Worm (Caenorhabditis elegans) whole organism, young adult: ENCODE data around the gene fbxa-67.

ENCODE experiments used
- C06A6.2 ChIP-seq: fragments of 200-800 bp; sonication (Bioruptor generic); conservative IDR thresholded peaks from 2 replicates; pipeline ENCODE4 v1.3.6; 2022; ENCODE audit warnings: missing genetic modification characterization, missing compliant biosample characterization
- F22D6.2 ChIP-seq: sonication (generic microtip); optimal IDR thresholded peaks from 2 replicates; lab custom pipeline; 2016; ENCODE audit warnings: mild to moderate bottlenecking, missing genetic modification characterization, missing compliant biosample characterization
- F23B12.7 ChIP-seq: sonication (generic microtip); optimal IDR thresholded peaks from 2 replicates; lab custom pipeline; 2017; ENCODE audit warnings: missing genetic modification characterization, mild to moderate bottlenecking, missing compliant biosample characterization, antibody characterized with exemption, moderate library complexity; ENCODE audit not compliant: insufficient read depth
- K12H6.12 ChIP-seq: fragments of 200-800 bp; sonication (Bioruptor generic); optimal IDR thresholded peaks from 2 replicates; lab custom pipeline; 2018; ENCODE audit warnings: mild to moderate bottlenecking, missing genetic modification characterization, missing compliant biosample characterization
- T07F8.4 ChIP-seq: sonication (generic microtip); optimal IDR thresholded peaks from 2 replicates; lab custom pipeline; 2016; ENCODE audit warnings: mild to moderate bottlenecking, missing genetic modification characterization, moderate library complexity, missing compliant biosample characterization
- Y53F4B.3 ChIP-seq: fragments of 200-800 bp; sonication (Bioruptor generic); IDR thresholded peaks from 2 replicates; pipeline ENCODE4 v1.3.6; 2022; ENCODE audit warnings: missing genetic modification reagents, missing genetic modification characterization, missing compliant biosample characterization
- atf-7 ChIP-seq: sonication (generic microtip); optimal IDR thresholded peaks from 2 replicates; lab custom pipeline; 2017; ENCODE audit warnings: mild to moderate bottlenecking, missing genetic modification characterization, missing compliant biosample characterization
- attf-6 ChIP-seq: fragments of 200-800 bp; sonication (Bioruptor generic); IDR thresholded peaks from 2 replicates; pipeline ENCODE4 v1.3.6; 2022; ENCODE audit warnings: missing genetic modification reagents, missing genetic modification characterization, missing compliant biosample characterization
- cebp-1 ChIP-seq, 2 experiments: fragments of 200-800 bp in 1 of 2; sonication (Bioruptor generic) in 1 of 2; sonication (generic microtip) in 1 of 2; IDR thresholded peaks in 1 of 2; optimal IDR thresholded peaks in 1 of 2; 2 replicates each; pipeline versions ENCODE4 v1.3.6 to Lab custom; 2017 to 2022; ENCODE audit warnings: missing compliant biosample characterization in 2 of 2, missing genetic modification characterization in 2 of 2, mild to moderate bottlenecking in 1 of 2, missing genetic modification reagents in 1 of 2, moderate library complexity in 1 of 2
- ceh-91 ChIP-seq: fragments of 200-800 bp; sonication (Bioruptor generic); IDR thresholded peaks from 2 replicates; pipeline ENCODE4 v1.3.6; 2022; ENCODE audit warnings: missing genetic modification reagents, missing genetic modification characterization, missing compliant biosample characterization
- die-1 ChIP-seq: sonication (generic microtip); optimal IDR thresholded peaks from 2 replicates; lab custom pipeline; 2016; ENCODE audit warnings: missing genotype, mild to moderate bottlenecking, missing genetic modification characterization, missing compliant biosample characterization
- hmg-1.2 ChIP-seq: fragments of 200-800 bp; sonication (Bioruptor generic); IDR thresholded peaks from 2 replicates; pipeline ENCODE4 v1.3.6; 2022; ENCODE audit warnings: missing genetic modification reagents, missing genetic modification characterization, missing compliant biosample characterization
- hmg-20 ChIP-seq: fragments of 200-800 bp; sonication (Bioruptor generic); IDR thresholded peaks from 2 replicates; pipeline ENCODE4 v1.3.6; 2022; ENCODE audit warnings: missing genetic modification reagents, missing genetic modification characterization, missing compliant biosample characterization
- lag-1 ChIP-seq: fragments of 200-800 bp; sonication (Bioruptor generic); IDR thresholded peaks from 2 replicates; pipeline ENCODE4 v1.3.6; 2022; ENCODE audit warnings: missing genetic modification reagents, missing genetic modification characterization, missing compliant biosample characterization
- lin-40 ChIP-seq: sonication (generic microtip); optimal IDR thresholded peaks from 2 replicates; lab custom pipeline; 2016; ENCODE audit warnings: missing genetic modification characterization, mild to moderate bottlenecking, missing compliant biosample characterization, missing genotype, missing genetic modification reagents
- madf-10 ChIP-seq: sonication (generic microtip); optimal IDR thresholded peaks from 2 replicates; lab custom pipeline; 2016; ENCODE audit warnings: mild to moderate bottlenecking, missing genetic modification characterization, missing compliant biosample characterization
- madf-3 ChIP-seq: fragments of 200-800 bp; sonication (Bioruptor generic); IDR thresholded peaks from 2 replicates; pipeline ENCODE4 v1.3.6; 2022; ENCODE audit warnings: missing genetic modification reagents, missing genetic modification characterization, missing compliant biosample characterization
- madf-8 ChIP-seq: fragments of 200-800 bp; sonication (Bioruptor generic); conservative IDR thresholded peaks from 2 replicates; pipeline ENCODE4 v1.3.6; 2022; ENCODE audit warnings: missing genetic modification reagents, missing genetic modification characterization, missing compliant biosample characterization
- mel-28 ChIP-seq: sonication (generic microtip); optimal IDR thresholded peaks from 2 replicates; lab custom pipeline; 2016; ENCODE audit warnings: borderline replicate concordance, mild to moderate bottlenecking, missing genetic modification characterization, missing compliant biosample characterization
- nfya-1 ChIP-seq: sonication (generic microtip); optimal IDR thresholded peaks from 2 replicates; lab custom pipeline; 2017; ENCODE audit warnings: antibody characterized with exemption, missing compliant biosample characterization, missing genetic modification characterization, borderline replicate concordance; ENCODE audit not compliant: insufficient read depth
- pha-4 ChIP-seq: fragments of 150-350 bp; sonication (generic microtip); optimal IDR thresholded peaks from 2 replicates; lab custom pipeline; 2014; ENCODE audit warnings: missing biosample characterization, missing genetic modification reagents, missing genetic modification characterization
- rec-8 ChIP-seq, 2 experiments: sonication (generic microtip); optimal IDR thresholded peaks; 2 replicates each; lab custom pipeline; 2016; ENCODE audit warnings: mild to moderate bottlenecking in 2 of 2, missing genetic modification characterization in 2 of 2, missing genetic modification reagents in 2 of 2, missing genotype in 2 of 2, missing biosample characterization in 1 of 2, missing compliant biosample characterization in 1 of 2, moderate library complexity in 1 of 2
- repo-1 ChIP-seq: sonication (generic microtip); optimal IDR thresholded peaks from 2 replicates; lab custom pipeline; 2017; ENCODE audit warnings: mild to moderate bottlenecking, missing genetic modification characterization, missing compliant biosample characterization
- sdz-38 ChIP-seq: sonication (generic microtip); optimal IDR thresholded peaks from 2 replicates; lab custom pipeline; 2016; ENCODE audit warnings: missing genotype, missing genetic modification characterization, missing compliant biosample characterization
- sea-2 ChIP-seq: fragments of 200-800 bp; sonication (Bioruptor generic); IDR thresholded peaks from 2 replicates; pipeline ENCODE4 v1.3.6; 2022; ENCODE audit warnings: missing genetic modification characterization, missing compliant biosample characterization
- snpc-1.3 ChIP-seq: sonication (generic microtip); optimal IDR thresholded peaks from 2 replicates; lab custom pipeline; 2017; ENCODE audit warnings: missing genetic modification characterization, mild to moderate bottlenecking, missing compliant biosample characterization, antibody characterized with exemption, moderate library complexity, missing genotype, missing genetic modification reagents; ENCODE audit not compliant: insufficient read depth
- snpc-3.4 ChIP-seq: sonication (generic microtip); optimal IDR thresholded peaks from 2 replicates; lab custom pipeline; 2017; ENCODE audit warnings: missing genetic modification characterization, mild to moderate bottlenecking, missing compliant biosample characterization, antibody characterized with exemption, moderate library complexity, missing genotype, missing genetic modification reagents
- sptf-2 ChIP-seq: fragments of 200-800 bp; sonication (Bioruptor generic); optimal IDR thresholded peaks from 2 replicates; lab custom pipeline; 2018; ENCODE audit warnings: mild to moderate bottlenecking, missing genetic modification characterization, missing compliant biosample characterization
- tbx-9 ChIP-seq: sonication (generic microtip); optimal IDR thresholded peaks from 2 replicates; lab custom pipeline; 2016; ENCODE audit warnings: borderline replicate concordance, missing genetic modification characterization, inconsistent platforms, missing compliant biosample characterization
- tlf-1 ChIP-seq: fragments of 200-800 bp; sonication (Bioruptor generic); optimal IDR thresholded peaks from 2 replicates; lab custom pipeline; 2018; ENCODE audit warnings: mild to moderate bottlenecking, missing genetic modification characterization, missing compliant biosample characterization
- zim-3 ChIP-seq: sonication (generic microtip); optimal IDR thresholded peaks from 2 replicates; lab custom pipeline; 2017; ENCODE audit warnings: mild to moderate bottlenecking, missing genetic modification characterization, moderate library complexity, missing compliant biosample characterization
- ztf-22 ChIP-seq: fragments of 200-800 bp; sonication (Bioruptor generic); optimal IDR thresholded peaks from 2 replicates; lab custom pipeline; 2018; ENCODE audit warnings: mild to moderate bottlenecking, missing genetic modification characterization, moderate library complexity, missing compliant biosample characterization

Gene fbxa-67

DNA sequence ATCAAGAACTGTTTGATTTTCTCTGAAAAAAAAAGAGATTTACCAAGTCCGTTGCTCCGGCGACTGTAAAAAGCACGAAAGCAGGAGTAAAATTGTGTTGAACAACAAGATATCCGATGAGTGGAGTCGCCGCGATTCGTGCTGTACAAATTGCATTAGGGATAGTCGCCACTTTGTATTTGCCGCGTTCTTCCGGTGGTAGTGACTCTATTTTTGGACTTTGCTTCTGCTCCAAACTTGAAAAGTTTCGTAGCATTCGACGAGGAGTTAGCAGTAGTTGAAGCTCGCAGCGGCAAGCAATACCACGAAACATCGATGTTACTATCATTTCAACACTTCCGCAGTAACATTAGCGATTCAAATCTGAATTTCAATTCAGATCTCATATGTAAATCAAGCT is 40.9 kb downstream of the fbxa-67 start, which contains the start of gene crls-1 (continued):
- TF ChIP-seq K12H6.12 (tag; lab: Kevin White, UChicago) (no peak), attf-6 (GFP tag; lab: Robert Waterston, UW) (no peak), snpc-1.3 (no peak), sptf-2 (GFP tag; lab: Kevin White, UChicago) (no peak), pha-4 (no peak), tbx-9 (tag; lab: Kevin White, UChicago) (no peak), snpc-3.4 (tag; lab: Kevin White, UChicago) (no peak), nfya-1 (tag; lab: Kevin White, UChicago) (no peak), sdz-38 (tag; lab: Kevin White, UChicago) (no peak), madf-10 (tag; lab: Kevin White, UChicago) (no peak)

- no peak for TF ChIP-seq repo-1 (tag; lab: Kevin White, UChicago)
- TF ChIP-seq cebp-1 (GFP tag; IDR thresholded peaks at IDR 0.05; lab: Robert Waterston, UW): no peak
- peak; percentile 2 for TF ChIP-seq cebp-1 (tag; optimal IDR thresholded peaks at IDR 0.05; lab: Kevin White, UChicago)
- TF ChIP-seq tlf-1 (GFP tag; lab: Kevin White, UChicago): no peak
- no peak for TF ChIP-seq Y53F4B.3 (GFP tag; lab: Robert Waterston, UW)
- peak; percentile 16; the same call in 1 of the 2 replicates for TF ChIP-seq hmg-1.2
Measured at ce11 chrIII:907990-908389, 42.5 kb downstream of the fbxa-67 start.

- TF ChIP-seq sea-2 (GFP tag; lab: Robert Waterston, UW): no peak
- no peak for TF ChIP-seq F22D6.2 (tag; lab: Kevin White, UChicago)
- no peak for TF ChIP-seq die-1 (tag; lab: Kevin White, UChicago)
- TF ChIP-seq atf-7: no peak
- no peak for TF ChIP-seq T07F8.4 (tag; lab: Kevin White, UChicago)
- no peak for TF ChIP-seq madf-8 (GFP tag; lab: Robert Waterston, UW)
- TF ChIP-seq repo-1 (tag; lab: Kevin White, UChicago): no peak
- no peak for TF ChIP-seq F23B12.7
- TF ChIP-seq ztf-22 (GFP tag; lab: Kevin White, UChicago): no peak
- no peak for TF ChIP-seq lag-1 (GFP tag; lab: Robert Waterston, UW)
- TF ChIP-seq hmg-20: no peak
- no peak for TF ChIP-seq rec-8 (tag; optimal IDR thresholded peaks at IDR 0.05; lab: Kevin White, UChicago)
- TF ChIP-seq C06A6.2 (GFP tag; lab: Robert Waterston, UW): no peak
- TF ChIP-seq mel-28 (tag; lab: Kevin White, UChicago): no peak
- no peak for TF ChIP-seq madf-3 (GFP tag; lab: Robert Waterston, UW)
- no peak for TF ChIP-seq attf-6 (GFP tag; lab: Robert Waterston, UW)
- no peak for TF ChIP-seq zim-3
- no peak for TF ChIP-seq ceh-91
- no peak for TF ChIP-seq sptf-2 (GFP tag; lab: Kevin White, UChicago)
- no peak for TF ChIP-seq lin-40 (tag; lab: Kevin White, UChicago)
- TF ChIP-seq, all 124 proteins: peak for 0
Measured at ce11 chrIII:907311-907710, 43.2 kb downstream of the fbxa-67 start, which contains the start of gene F23H11.4. F23H11.4 (minus strand) TSS chrIII:907539.
